Fruit fly (Drosophila melanogaster): ENCODE measurements around the gene CG11656.

CG11656 gene

DNA sequence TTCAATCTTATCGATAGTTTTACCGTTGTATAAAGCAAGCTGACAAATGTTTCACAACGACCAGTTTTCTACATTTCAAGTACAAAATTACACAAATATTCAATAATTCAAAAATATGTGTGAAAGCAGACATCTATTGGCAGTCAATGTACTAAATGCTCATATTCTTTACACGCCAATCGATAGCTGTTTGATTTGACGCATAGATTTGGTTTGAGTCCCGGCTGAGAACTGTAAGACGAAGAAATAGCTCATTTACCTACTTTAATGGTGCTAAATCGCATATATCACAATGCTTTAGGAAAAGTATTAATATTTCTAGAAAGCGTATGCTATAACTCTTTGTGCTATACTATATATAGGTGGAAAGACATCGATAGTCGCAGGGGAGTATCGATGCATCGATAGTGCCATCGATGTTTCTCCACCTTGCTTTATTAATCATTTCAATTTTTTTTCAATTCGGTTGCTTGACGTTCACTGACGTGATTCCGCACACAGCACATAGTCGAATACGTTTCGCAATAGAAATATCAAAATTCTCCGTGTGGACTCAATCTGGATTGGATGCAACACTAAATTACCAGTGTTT is 29.0 kb upstream of the CG11656 start, which contains the start of gene Paip2:
Paip2 (plus strand) TSS at position 165 of the 592 bp plus-strand sequence.
- no peak for TF ChIP-seq psq (optimal IDR thresholded peaks at IDR 0.05)
- TF ChIP-seq usp (GFP tag; optimal IDR thresholded peaks at IDR 0.05), result no peak
- no peak for TF ChIP-seq EcR (GFP tag; optimal IDR thresholded peaks at IDR 0.05)
- no peak for TF ChIP-seq CG8478 (optimal IDR thresholded peaks at IDR 0.05)
- TF ChIP-seq Dll (optimal IDR thresholded peaks at IDR 0.05), result no peak
- TF ChIP-seq pan (optimal IDR thresholded peaks at IDR 0.05), result no peak

DNA sequence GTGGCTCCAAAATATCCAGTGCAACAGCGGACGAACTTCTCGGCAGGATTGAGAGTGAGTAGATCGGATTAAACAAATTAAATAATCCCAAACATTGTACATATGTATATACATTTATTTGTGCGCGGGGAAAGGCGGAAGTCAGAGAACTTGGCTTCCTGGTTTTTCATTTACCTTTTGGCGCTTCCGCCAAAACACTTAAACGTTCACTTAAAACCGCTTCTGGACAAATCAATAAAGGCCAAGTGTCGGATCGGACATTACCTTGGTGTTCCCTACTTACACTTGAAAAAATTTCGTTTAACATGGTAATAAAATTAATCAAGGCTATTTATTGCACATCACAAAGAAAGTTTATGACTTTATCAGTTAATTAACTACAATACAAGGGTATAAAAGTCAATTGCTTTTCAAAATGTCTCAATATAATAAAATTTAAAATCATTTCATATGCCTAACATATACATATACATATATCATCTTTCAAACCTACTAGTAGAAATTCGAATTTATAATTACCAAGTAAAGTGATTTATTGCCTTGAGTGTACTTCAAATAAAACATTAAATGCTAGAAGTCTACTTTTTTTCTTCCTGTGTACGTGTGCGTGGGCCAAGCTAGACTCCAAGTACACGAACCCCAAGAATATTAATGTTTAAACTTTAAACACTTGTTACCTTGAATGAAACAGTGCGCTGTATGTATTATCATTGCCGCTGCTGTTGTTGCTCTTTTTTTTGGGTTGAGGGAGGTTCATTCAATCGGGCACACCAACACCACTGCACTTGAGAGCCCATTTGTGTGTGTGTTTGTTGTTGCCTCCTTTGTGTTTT is 28.1 kb upstream of the CG11656 start:
- TF ChIP-seq EcR (GFP tag; optimal IDR thresholded peaks at IDR 0.05) (peak; percentile 35 to 64), usp (GFP tag; optimal IDR thresholded peaks at IDR 0.05) (no peak)

DNA sequence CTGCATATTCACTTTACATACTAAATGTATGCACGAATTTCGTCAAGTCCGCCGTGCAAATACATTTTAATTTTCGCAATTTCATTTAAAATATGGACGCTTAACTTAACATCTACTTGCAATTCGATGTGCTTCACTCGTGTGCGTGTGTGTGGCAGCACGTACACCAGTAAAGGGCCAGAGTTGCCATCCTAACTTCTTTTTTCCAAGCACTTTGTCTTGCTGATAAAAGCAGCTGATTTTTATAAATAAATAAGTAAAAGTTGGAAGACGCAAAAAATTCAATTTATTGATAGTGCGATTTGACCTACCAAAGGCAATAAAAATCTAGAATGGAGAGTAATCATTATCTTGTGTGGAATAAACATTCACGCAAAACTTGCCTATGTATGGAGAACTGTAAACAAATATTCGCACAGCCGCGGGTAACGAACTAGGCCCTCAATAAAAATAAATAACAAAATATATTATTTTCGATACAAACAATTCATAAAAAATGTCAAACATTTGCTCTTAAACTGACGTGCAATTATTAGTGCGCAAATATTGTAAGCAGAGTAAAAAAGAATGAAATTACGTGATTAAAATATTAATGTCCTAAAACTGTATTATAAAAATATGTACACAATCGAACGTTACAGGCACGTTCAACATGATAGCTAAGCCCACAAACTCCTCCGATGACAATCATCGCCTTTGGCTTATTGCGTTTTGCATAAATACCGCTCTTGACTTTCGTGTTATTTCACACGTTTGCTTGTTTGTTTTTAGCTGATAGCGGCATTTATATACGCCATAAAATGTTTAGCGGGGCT is 27.3 kb upstream of the CG11656 start:
- no peak for TF ChIP-seq pan (optimal IDR thresholded peaks at IDR 0.05)
- peak; percentile 5 for TF ChIP-seq CG8478 (optimal IDR thresholded peaks at IDR 0.05)

DNA sequence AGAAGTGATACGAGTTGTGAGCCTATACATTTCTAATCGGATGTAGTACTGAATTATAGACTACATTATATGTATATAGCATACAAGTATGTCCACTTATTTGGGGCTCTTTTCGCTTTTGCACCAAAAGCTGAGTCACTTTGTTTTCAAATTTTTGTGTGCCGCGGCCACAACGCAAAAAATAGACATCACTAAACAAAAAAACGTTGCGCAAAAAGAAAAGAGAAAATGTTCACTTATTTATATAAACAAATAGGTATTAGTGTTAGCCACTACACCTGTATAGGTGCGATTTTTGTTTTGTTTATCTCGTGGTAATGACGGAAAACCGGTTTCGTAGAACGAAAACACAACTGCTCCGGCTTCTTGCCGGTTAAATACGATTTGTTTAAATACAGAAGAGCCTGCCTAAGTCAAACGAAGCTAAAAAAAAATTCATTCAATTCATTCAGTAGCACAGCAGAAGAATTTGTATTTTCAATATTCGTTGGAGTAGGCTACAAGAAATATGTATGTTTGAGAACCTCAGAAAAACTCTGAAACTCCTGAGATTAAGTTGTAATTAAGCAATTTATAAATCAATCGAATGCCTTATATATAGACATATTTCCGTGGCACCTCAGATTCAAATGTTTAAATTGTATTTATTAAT is 26.6 kb upstream of the CG11656 start:
- TF ChIP-seq CG8478 (optimal IDR thresholded peaks at IDR 0.05) (no peak), pan (optimal IDR thresholded peaks at IDR 0.05) (peak; percentile 14)

DNA sequence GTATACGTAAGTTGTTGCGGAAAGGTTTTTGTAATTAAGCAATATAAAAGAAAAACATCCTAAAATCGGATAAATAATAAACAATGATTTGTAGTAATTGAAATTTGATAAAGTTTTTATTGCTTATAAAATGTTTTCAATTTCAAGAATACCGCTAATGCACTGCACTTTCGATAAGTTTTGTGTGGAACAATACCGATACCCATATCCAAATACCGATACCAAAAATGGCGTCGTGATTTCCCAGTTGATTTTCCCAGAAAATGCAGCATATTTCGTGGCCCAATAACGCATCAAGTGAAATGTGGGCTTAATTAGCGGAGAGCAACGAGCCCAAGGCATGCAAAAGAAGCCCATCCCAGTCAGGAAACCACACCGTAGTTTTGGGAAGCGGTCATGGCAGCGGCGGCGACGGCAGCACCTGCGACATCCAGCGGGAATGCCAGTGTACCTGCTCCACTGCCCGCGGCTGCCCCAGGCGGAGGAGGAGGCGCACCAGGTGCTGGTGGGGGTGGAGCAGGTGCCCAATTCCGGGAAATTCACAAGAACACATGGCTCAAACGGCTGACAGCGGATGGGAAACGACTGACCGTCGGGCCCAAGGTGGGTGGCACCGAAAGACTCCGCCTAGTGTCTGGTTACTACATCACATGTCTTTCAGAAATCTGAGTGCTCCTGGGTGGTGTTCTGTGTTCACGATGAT is 23.7 kb upstream of the CG11656 start, which contains the start of gene CG31342:
CG31342 (plus strand) TSS at position 214 of the 703 bp plus-strand sequence.
- TF ChIP-seq pan (optimal IDR thresholded peaks at IDR 0.05), result no peak
- no peak for TF ChIP-seq Dll (optimal IDR thresholded peaks at IDR 0.05)
- no peak for TF ChIP-seq psq (optimal IDR thresholded peaks at IDR 0.05)
- TF ChIP-seq CG8478 (optimal IDR thresholded peaks at IDR 0.05), result no peak
- TF ChIP-seq usp (GFP tag; optimal IDR thresholded peaks at IDR 0.05), result no peak
- TF ChIP-seq EcR (GFP tag; optimal IDR thresholded peaks at IDR 0.05), result no peak

DNA sequence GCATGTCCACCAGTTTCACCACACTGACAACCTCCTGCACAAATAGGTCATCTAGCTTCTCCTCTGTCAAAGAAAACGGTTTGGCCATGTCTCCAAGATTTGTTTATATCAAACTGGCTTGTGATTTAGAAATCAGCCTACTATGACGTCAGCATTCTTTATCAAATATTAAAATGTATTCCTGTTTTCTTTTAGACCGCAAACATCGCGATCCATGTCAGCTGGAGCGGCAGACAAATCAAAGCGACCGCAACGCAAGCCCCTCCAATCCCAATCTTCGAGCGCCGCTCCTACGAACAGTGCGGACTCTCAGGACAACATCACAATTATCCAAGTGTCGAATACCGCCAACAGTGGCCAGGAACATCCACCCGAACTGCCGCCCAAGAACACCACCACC is 21.3 kb upstream of the CG11656 start, which contains the start of gene CG14383:
CG14383 (minus strand) TSS at position 101 of the 400 bp plus-strand sequence.
- TF ChIP-seq usp (GFP tag; optimal IDR thresholded peaks at IDR 0.05) (no peak), psq (optimal IDR thresholded peaks at IDR 0.05) (no peak), EcR (GFP tag; optimal IDR thresholded peaks at IDR 0.05) (no peak), CG8478 (optimal IDR thresholded peaks at IDR 0.05) (no peak), Dll (optimal IDR thresholded peaks at IDR 0.05) (no peak), pan (optimal IDR thresholded peaks at IDR 0.05) (no peak)

DNA sequence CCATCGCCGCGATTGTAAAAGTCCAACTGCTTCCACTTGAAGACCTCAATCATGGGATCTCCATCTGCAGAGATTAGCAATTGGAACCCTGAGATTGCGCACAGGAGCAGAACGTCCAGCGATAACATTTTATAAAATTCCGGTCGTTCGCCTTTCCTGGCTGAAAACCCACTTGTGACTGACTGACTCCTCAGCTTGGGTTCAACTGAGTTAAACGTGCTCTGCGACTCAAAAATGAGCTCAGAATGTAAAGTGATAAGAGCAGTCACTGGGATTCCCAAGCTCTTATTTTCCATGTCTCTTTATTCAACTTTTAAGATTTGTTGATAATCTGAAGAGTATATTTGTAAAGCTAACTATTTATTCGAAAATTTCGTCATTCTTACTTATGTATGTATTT is 16.7 kb upstream of the CG11656 start, which contains the start of gene yellow-f:
yellow-f (minus strand) TSS at position 184 of the 400 bp plus-strand sequence.
- TF ChIP-seq usp (GFP tag; optimal IDR thresholded peaks at IDR 0.05) (no peak), EcR (GFP tag; optimal IDR thresholded peaks at IDR 0.05) (no peak), CG8478 (optimal IDR thresholded peaks at IDR 0.05) (no peak), pan (optimal IDR thresholded peaks at IDR 0.05) (no peak), Dll (optimal IDR thresholded peaks at IDR 0.05) (no peak), psq (optimal IDR thresholded peaks at IDR 0.05) (no peak)

DNA sequence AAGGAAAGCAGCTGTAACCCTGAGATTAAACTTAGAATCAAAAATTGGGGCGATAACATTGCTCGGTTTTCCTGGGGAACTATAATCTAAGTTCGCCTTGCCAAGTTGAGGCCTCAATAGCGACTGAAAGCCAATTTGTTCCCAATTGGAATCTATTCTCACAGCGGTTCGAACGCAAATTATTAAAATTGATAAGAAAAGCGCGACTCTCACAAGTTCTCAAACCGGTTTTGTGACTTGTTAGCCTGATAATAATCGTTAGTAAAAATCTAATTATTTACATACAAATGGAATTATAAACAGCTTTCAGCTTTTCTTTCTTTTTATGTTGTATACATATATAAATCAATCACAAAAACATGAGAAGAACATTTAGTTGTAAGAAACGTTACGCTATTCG is 14.6 kb upstream of the CG11656 start, which contains the start of gene yellow-f2:
yellow-f2 (minus strand) TSS at position 101 of the 400 bp plus-strand sequence.
- TF ChIP-seq psq (optimal IDR thresholded peaks at IDR 0.05), result no peak
- no peak for TF ChIP-seq usp (GFP tag; optimal IDR thresholded peaks at IDR 0.05)
- TF ChIP-seq CG8478 (optimal IDR thresholded peaks at IDR 0.05), result no peak
- no peak for TF ChIP-seq Dll (optimal IDR thresholded peaks at IDR 0.05)
- TF ChIP-seq pan (optimal IDR thresholded peaks at IDR 0.05), result no peak
- TF ChIP-seq EcR (GFP tag; optimal IDR thresholded peaks at IDR 0.05), result no peak

DNA sequence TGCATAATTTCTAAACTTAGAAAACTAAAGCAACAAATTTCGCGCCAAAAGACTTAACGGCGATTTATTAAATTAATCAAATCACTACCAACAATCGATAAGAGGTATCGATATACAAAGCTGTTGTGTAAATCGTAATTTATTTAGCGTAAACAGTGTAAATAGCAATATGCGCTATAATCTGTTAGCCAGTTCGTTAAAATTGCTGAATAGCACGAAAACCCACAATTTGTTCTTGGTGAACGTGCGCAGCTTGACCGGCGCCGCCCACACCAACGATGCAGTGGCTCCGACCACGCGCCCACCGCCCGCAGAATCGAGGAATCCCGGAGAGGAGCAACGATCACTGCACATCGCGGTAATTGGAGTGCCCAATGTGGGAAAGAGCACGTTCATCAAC is 14.2 kb upstream of the CG11656 start, which contains the start of gene CG7488:
CG7488 (plus strand) TSS at position 99 of the 400 bp plus-strand sequence.
- TF ChIP-seq usp (GFP tag; optimal IDR thresholded peaks at IDR 0.05), result no peak
- TF ChIP-seq EcR (GFP tag; optimal IDR thresholded peaks at IDR 0.05), result no peak
- no peak for TF ChIP-seq psq (optimal IDR thresholded peaks at IDR 0.05)
- TF ChIP-seq CG8478 (optimal IDR thresholded peaks at IDR 0.05), result no peak
- no peak for TF ChIP-seq Dll (optimal IDR thresholded peaks at IDR 0.05)
- TF ChIP-seq pan (optimal IDR thresholded peaks at IDR 0.05), result no peak

DNA sequence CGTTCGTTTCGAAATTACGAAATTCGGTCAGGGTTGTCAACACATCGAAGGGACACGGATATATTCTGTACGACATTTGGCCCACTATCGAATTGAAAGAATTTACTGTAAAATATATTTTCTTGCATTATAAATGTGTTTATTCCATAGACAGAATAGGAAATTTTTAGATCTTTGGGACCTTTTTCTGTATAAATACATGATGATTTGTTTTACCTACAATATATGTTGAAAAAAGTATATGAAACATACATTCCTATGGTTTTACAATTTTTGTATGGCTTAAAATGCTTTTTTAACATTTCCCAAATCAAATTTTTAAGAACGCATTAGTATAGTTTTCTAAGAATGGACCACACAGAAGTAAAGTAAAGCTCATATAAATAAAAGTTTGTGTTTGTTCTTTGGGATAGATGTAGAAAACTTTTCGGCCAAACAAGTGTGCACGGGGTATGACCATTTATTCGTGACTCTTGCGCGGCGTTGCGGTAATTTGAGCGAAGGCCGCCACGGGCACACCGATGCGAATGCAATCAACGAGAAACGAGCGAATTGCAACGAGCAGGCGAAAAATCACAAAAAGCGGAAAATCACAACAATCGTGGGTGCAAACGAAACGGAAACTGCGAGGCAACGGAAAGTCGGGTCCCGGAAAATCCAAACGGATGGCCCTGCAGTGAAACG is 12.0 kb upstream of the CG11656 start, which contains the start of the genes CG17327, CG44194 and CG7518:
CG17327 (minus strand) TSS at position 177 of the 684 bp plus-strand sequence.
CG44194 (minus strand) TSS at position 177 of the 684 bp plus-strand sequence.
CG7518 (plus strand) TSS at position 540 of the 684 bp plus-strand sequence.
- no peak for TF ChIP-seq usp (GFP tag; optimal IDR thresholded peaks at IDR 0.05)
- no peak for TF ChIP-seq Dll (optimal IDR thresholded peaks at IDR 0.05)
- TF ChIP-seq psq (optimal IDR thresholded peaks at IDR 0.05), result no peak
- no peak for TF ChIP-seq pan (optimal IDR thresholded peaks at IDR 0.05)
- TF ChIP-seq CG8478 (optimal IDR thresholded peaks at IDR 0.05), result no peak
- no peak for TF ChIP-seq EcR (GFP tag; optimal IDR thresholded peaks at IDR 0.05)
